Worm (Caenorhabditis elegans) whole organism, L4 larva: ENCODE data around the gene Y50D7A.1.

Experiments
- D1046.2 ChIP-seq: fragments of 200-800 bp; sonication (Bioruptor generic); IDR thresholded peaks from 2 replicates; pipeline ENCODE4 v1.3.6; 2022; ENCODE audit warnings: missing genetic modification characterization, missing compliant biosample characterization
- F26F4.8 ChIP-seq: fragments of 200-800 bp; sonication (Bioruptor generic); conservative IDR thresholded peaks from 2 replicates; pipeline ENCODE4 v1.3.6; 2022; ENCODE audit warnings: missing genetic modification characterization, missing compliant biosample characterization
- F37D6.2 ChIP-seq: sonication (generic microtip); optimal IDR thresholded peaks from 2 replicates; lab custom pipeline; 2016; ENCODE audit warnings: mild to moderate bottlenecking, missing genetic modification characterization, missing compliant biosample characterization
- F49E8.2 ChIP-seq: sonication (generic microtip); optimal IDR thresholded peaks from 2 replicates; lab custom pipeline; 2016; ENCODE audit warnings: missing compliant biosample characterization, mild to moderate bottlenecking, missing genetic modification characterization, borderline replicate concordance
- T26A8.4 ChIP-seq: fragments of 200-800 bp; sonication (Bioruptor generic); IDR thresholded peaks from 2 replicates; pipeline ENCODE4 v1.3.6; 2022; ENCODE audit warnings: missing genetic modification characterization, missing compliant biosample characterization
- Y105C5A.15 ChIP-seq: fragments of 200-800 bp; sonication (Bioruptor generic); IDR thresholded peaks from 2 replicates; pipeline ENCODE4 v1.3.6; 2022; ENCODE audit warnings: missing genetic modification characterization, missing compliant biosample characterization
- Y48G9A.11 ChIP-seq: fragments of 200-800 bp; sonication (Bioruptor generic); IDR thresholded peaks from 2 replicates; pipeline ENCODE4 v1.3.6; 2022; ENCODE audit warnings: missing genetic modification reagents, missing genetic modification characterization, missing compliant biosample characterization
- aha-1 ChIP-seq: fragments of 150-350 bp; peaks from one replicate; lab custom pipeline; 2014; ENCODE audit warnings: missing biosample characterization, missing genetic modification characterization
- aly-2 ChIP-seq: sonication (generic microtip); optimal IDR thresholded peaks from 2 replicates; lab custom pipeline; 2018; ENCODE audit warnings: missing biosample characterization, missing genetic modification characterization
- arid-1 ChIP-seq: fragments of 200-800 bp; sonication (Bioruptor generic); conservative IDR thresholded peaks from 2 replicates; pipeline ENCODE4 v1.3.6; 2022; ENCODE audit warnings: missing genetic modification reagents, missing genetic modification characterization, missing compliant biosample characterization
- attf-4 ChIP-seq: sonication (generic microtip); optimal IDR thresholded peaks from 3 replicates; lab custom pipeline; 2017; ENCODE audit warnings: missing biosample characterization, missing genetic modification characterization
- ceh-20 ChIP-seq: fragments of 200-800 bp; sonication (Bioruptor generic); IDR thresholded peaks from 2 replicates; pipeline ENCODE4 v1.3.6; 2022; ENCODE audit warnings: missing genetic modification reagents, missing genetic modification characterization, missing compliant biosample characterization
- ceh-28 ChIP-seq: fragments of 150-350 bp; optimal IDR thresholded peaks from 2 replicates; lab custom pipeline; 2014; ENCODE audit warnings: missing biosample characterization, missing genetic modification reagents, missing genetic modification characterization
- ceh-32 ChIP-seq: sonication (generic microtip); optimal IDR thresholded peaks from 2 replicates; lab custom pipeline; 2016; ENCODE audit warnings: mild to moderate bottlenecking, missing genetic modification characterization, missing compliant biosample characterization; ENCODE audit not compliant: poor library complexity
- ceh-62 ChIP-seq: sonication (generic microtip); optimal IDR thresholded peaks from 2 replicates; lab custom pipeline; 2017; ENCODE audit warnings: missing biosample characterization, missing genetic modification characterization
- ces-1 ChIP-seq: fragments of 150-350 bp; sonication (generic microtip); optimal IDR thresholded peaks from 4 replicates; lab custom pipeline; 2014; ENCODE audit warnings: missing biosample characterization, missing genetic modification reagents, missing genetic modification characterization
- ctbp-1 ChIP-seq: fragments of 200-800 bp; sonication (Bioruptor generic); IDR thresholded peaks from 2 replicates; pipeline ENCODE4 v1.3.6; 2022; ENCODE audit warnings: missing genetic modification reagents, missing genetic modification characterization, missing compliant biosample characterization
- daf-19 ChIP-seq: fragments of 200-800 bp; sonication (Bioruptor generic); conservative IDR thresholded peaks from 2 replicates; pipeline ENCODE4 v1.3.6; 2022; ENCODE audit warnings: missing genetic modification characterization, missing compliant biosample characterization
- dmd-8 ChIP-seq: fragments of 200-800 bp; sonication (Bioruptor generic); IDR thresholded peaks from 2 replicates; pipeline ENCODE4 v1.3.6; 2022; ENCODE audit warnings: missing genetic modification characterization, missing compliant biosample characterization
- dpl-1 ChIP-seq: fragments of 150-350 bp; optimal IDR thresholded peaks from 2 replicates; lab custom pipeline; 2014; ENCODE audit warnings: missing biosample characterization, missing genetic modification reagents, missing genetic modification characterization
- fkh-10 ChIP-seq: fragments of 150-350 bp; optimal IDR thresholded peaks from 2 replicates; lab custom pipeline; 2014; ENCODE audit warnings: missing biosample characterization, missing genetic modification reagents, missing genetic modification characterization
- hmg-1.1 ChIP-seq: fragments of 200-800 bp; sonication (Bioruptor generic); IDR thresholded peaks from 2 replicates; pipeline ENCODE4 v1.3.6; 2022; ENCODE audit warnings: missing genetic modification reagents, missing genetic modification characterization, missing compliant biosample characterization
- lim-7 ChIP-seq: fragments of 200-800 bp; sonication (Bioruptor generic); IDR thresholded peaks from 2 replicates; pipeline ENCODE4 v1.3.6; 2022; ENCODE audit warnings: missing genetic modification characterization, missing compliant biosample characterization
- lin-1 ChIP-seq: fragments of 200-800 bp; sonication (Bioruptor generic); IDR thresholded peaks from 2 replicates; pipeline ENCODE4 v1.3.6; 2022; ENCODE audit warnings: missing genetic modification reagents, missing genetic modification characterization, missing compliant biosample characterization
- lin-29 ChIP-seq: fragments of 200-800 bp; sonication (Bioruptor generic); IDR thresholded peaks from 2 replicates; pipeline ENCODE4 v1.3.6; 2022; ENCODE audit warnings: missing genetic modification reagents, missing genetic modification characterization, missing compliant biosample characterization
- madf-5 ChIP-seq, 2 experiments: fragments of 200-800 bp; sonication (Bioruptor generic); IDR thresholded peaks; 2 replicates each; pipeline ENCODE4 v1.3.6; 2022; ENCODE audit warnings: missing compliant biosample characterization in 2 of 2, missing genetic modification characterization in 2 of 2
- madf-9 ChIP-seq: fragments of 200-800 bp; sonication (Bioruptor generic); conservative IDR thresholded peaks from 2 replicates; pipeline ENCODE4 v1.3.6; 2022; ENCODE audit warnings: missing genetic modification reagents, missing genetic modification characterization, missing compliant biosample characterization
- mep-1 ChIP-seq: fragments of 150-350 bp; sonication (generic microtip); optimal IDR thresholded peaks from 3 replicates; lab custom pipeline; 2014; ENCODE audit warnings: missing biosample characterization, missing genetic modification characterization
- mes-2 ChIP-seq: sonication (generic microtip); optimal IDR thresholded peaks from 2 replicates; lab custom pipeline; 2016; ENCODE audit warnings: missing genotype, mild to moderate bottlenecking, missing genetic modification characterization, missing compliant biosample characterization; ENCODE audit not compliant: poor library complexity, severe bottlenecking
- mxl-3 ChIP-seq: fragments of 200-800 bp; sonication (Bioruptor generic); optimal IDR thresholded peaks from 2 replicates; lab custom pipeline; 2018; ENCODE audit warnings: mild to moderate bottlenecking, missing genetic modification characterization, missing compliant biosample characterization
- nhr-10 ChIP-seq: fragments of 150-350 bp; optimal IDR thresholded peaks from 2 replicates; lab custom pipeline; 2014; ENCODE audit warnings: missing biosample characterization, missing genetic modification characterization
- nhr-111 ChIP-seq: fragments of 200-800 bp; sonication (Bioruptor generic); optimal IDR thresholded peaks from 2 replicates; lab custom pipeline; 2018; ENCODE audit warnings: mild to moderate bottlenecking, missing genetic modification characterization, missing compliant biosample characterization
- nhr-237 ChIP-seq: sonication (generic microtip); optimal IDR thresholded peaks from 2 replicates; lab custom pipeline; 2017; ENCODE audit warnings: missing biosample characterization, missing genetic modification characterization
- nhr-28 ChIP-seq: fragments of 150-350 bp; optimal IDR thresholded peaks from 2 replicates; lab custom pipeline; 2014; ENCODE audit warnings: missing biosample characterization, missing genetic modification characterization
- nhr-48 ChIP-seq: sonication (generic microtip); optimal IDR thresholded peaks from 2 replicates; lab custom pipeline; 2016; ENCODE audit warnings: mild to moderate bottlenecking, missing genetic modification characterization, missing compliant biosample characterization
- nhr-76 ChIP-seq: fragments of 150-350 bp; optimal IDR thresholded peaks from 2 replicates; lab custom pipeline; 2014; ENCODE audit warnings: missing biosample characterization, missing genetic modification characterization
- php-3 ChIP-seq: fragments of 200-800 bp; sonication (Bioruptor generic); IDR thresholded peaks from 2 replicates; pipeline ENCODE4 v1.3.6; 2022; ENCODE audit warnings: missing genetic modification reagents, missing genetic modification characterization, missing compliant biosample characterization
- rbr-2 ChIP-seq: sonication (generic microtip); optimal IDR thresholded peaks from 2 replicates; lab custom pipeline; 2016; ENCODE audit warnings: missing genotype, missing genetic modification characterization, missing compliant biosample characterization
- saeg-2 ChIP-seq: fragments of 200-800 bp; sonication (Bioruptor generic); IDR thresholded peaks from 2 replicates; pipeline ENCODE4 v1.3.6; 2022; ENCODE audit warnings: missing genetic modification reagents, missing genetic modification characterization, missing compliant biosample characterization
- sdz-12 ChIP-seq: fragments of 200-800 bp; sonication (Bioruptor generic); optimal IDR thresholded peaks from 2 replicates; lab custom pipeline; 2018; ENCODE audit warnings: mild to moderate bottlenecking, missing genetic modification characterization, missing compliant biosample characterization
- spr-1 ChIP-seq: sonication (generic microtip); optimal IDR thresholded peaks from 2 replicates; lab custom pipeline; 2016; ENCODE audit warnings: mild to moderate bottlenecking, missing genetic modification characterization, missing compliant biosample characterization
- spr-3 ChIP-seq: fragments of 200-800 bp; sonication (Bioruptor generic); optimal IDR thresholded peaks from 2 replicates; lab custom pipeline; 2018; ENCODE audit warnings: mild to moderate bottlenecking, missing genetic modification characterization, missing compliant biosample characterization
- tag-97 ChIP-seq: fragments of 200-800 bp; sonication (Bioruptor generic); IDR thresholded peaks from 2 replicates; pipeline ENCODE4 v1.3.6; 2022; ENCODE audit warnings: missing genetic modification characterization, missing compliant biosample characterization
- unc-130 ChIP-seq: sonication (generic microtip); optimal IDR thresholded peaks from 2 replicates; lab custom pipeline; 2016; ENCODE audit warnings: missing genetic modification reagents, missing genetic modification characterization, missing compliant biosample characterization
- unc-62 ChIP-seq, 3 experiments: fragments of 150-350 bp in 1 of 3; sonication (generic microtip); optimal IDR thresholded peaks in 2 of 3; peaks in 1 of 3; 1 replicate in 1 of 3; 2 replicates in 2 of 3; lab custom pipeline; 2014 to 2017; ENCODE audit warnings: missing biosample characterization in 3 of 3, missing genetic modification characterization in 3 of 3, missing genetic modification reagents in 3 of 3, missing genotype in 1 of 3
- vab-7 ChIP-seq: fragments of 200-800 bp; sonication (Bioruptor generic); IDR thresholded peaks from 2 replicates; pipeline ENCODE4 v1.3.6; 2022; ENCODE audit warnings: missing genetic modification reagents, missing genetic modification characterization, missing compliant biosample characterization
- zfp-3 ChIP-seq: fragments of 200-800 bp; sonication (Bioruptor generic); conservative IDR thresholded peaks from 2 replicates; pipeline ENCODE4 v1.3.6; 2022; ENCODE audit warnings: missing genetic modification reagents, missing genetic modification characterization, missing compliant biosample characterization
- ztf-11 ChIP-seq: fragments of 150-350 bp; optimal IDR thresholded peaks from 2 replicates; lab custom pipeline; 2014; ENCODE audit warnings: missing biosample characterization, missing genetic modification characterization
- ztf-7 ChIP-seq: fragments of 150-350 bp; optimal IDR thresholded peaks from 2 replicates; lab custom pipeline; 2014; ENCODE audit warnings: missing biosample characterization, missing genetic modification characterization

Gene Y50D7A.1

ce11 chrIII:343346-344220, 51.1 kb downstream of the Y50D7A.1 start:
- 0 out of 2 replicates have a peak, but pooled peaks have one; percentile 38 for TF ChIP-seq daf-19 (GFP tag; lab: Robert Waterston, UW)
- TF ChIP-seq hmg-1.1 (GFP tag; lab: Robert Waterston, UW), result no peak
- TF ChIP-seq saeg-2 (GFP tag; lab: Robert Waterston, UW), result 0 out of 2 replicates have a peak, but pooled peaks have one; percentile 6
- TF ChIP-seq F37D6.2 (tag; lab: Kevin White, UChicago), result peak; percentile 12
- peak; percentile 64; the same call in 1 of the 2 replicates for TF ChIP-seq ctbp-1 (GFP tag; lab: Robert Waterston, UW)
- no peak for TF ChIP-seq tag-97 (GFP tag; lab: Robert Waterston, UW)
- TF ChIP-seq aha-1 (tag; lab: Kevin White, UChicago), result peak; percentile 84
- TF ChIP-seq ceh-62 (tag; lab: Kevin White, UChicago), result no peak
- no peak for TF ChIP-seq unc-130
- peak; percentile 45 for TF ChIP-seq rbr-2 (tag; lab: Kevin White, UChicago)
- TF ChIP-seq attf-4, result no peak
- TF ChIP-seq zfp-3, result no peak
- no peak for TF ChIP-seq aly-2 (tag; lab: Kevin White, UChicago)
- no peak for TF ChIP-seq lim-7 (GFP tag; lab: Robert Waterston, UW)
- peak; percentile 7 for TF ChIP-seq spr-1
- no peak for TF ChIP-seq D1046.2 (GFP tag; lab: Robert Waterston, UW)
- no peak for TF ChIP-seq ztf-7 (tag; lab: Kevin White, UChicago)
- peak; percentile 53 for TF ChIP-seq T26A8.4
- TF ChIP-seq ztf-11 (tag; lab: Kevin White, UChicago), result no peak
- TF ChIP-seq ceh-28 (tag; lab: Kevin White, UChicago), result no peak
- TF ChIP-seq lin-1 (GFP tag; lab: Robert Waterston, UW), result no peak
- no peak for TF ChIP-seq sdz-12 (GFP tag; lab: Kevin White, UChicago)
- TF ChIP-seq madf-9 (GFP tag; lab: Robert Waterston, UW), result no peak
- peak in 1 of 2 experiments; percentile 95 for TF ChIP-seq unc-62 (GFP tag; optimal IDR thresholded peaks at IDR 0.05 in 1 of 2; lab: Kevin White, UChicago)
- no peak for TF ChIP-seq unc-62 (tag; optimal IDR thresholded peaks at IDR 0.05; lab: Kevin White, UChicago)
- TF ChIP-seq nhr-10 (tag; lab: Kevin White, UChicago), result no peak
- peak; percentile 49 for TF ChIP-seq mes-2
- no peak for TF ChIP-seq lin-29 (GFP tag; lab: Robert Waterston, UW)
- TF ChIP-seq F49E8.2 (tag; lab: Kevin White, UChicago), result no peak
- TF ChIP-seq dpl-1 (GFP tag; lab: Kevin White, UChicago), result no peak
- no peak for TF ChIP-seq mxl-3 (GFP tag; lab: Kevin White, UChicago)
- TF ChIP-seq dmd-8 (GFP tag; lab: Robert Waterston, UW), result no peak
- TF ChIP-seq nhr-76 (tag; lab: Kevin White, UChicago), result no peak
- peak; percentile 55 for TF ChIP-seq nhr-48
- TF ChIP-seq vab-7 (GFP tag; lab: Robert Waterston, UW), result no peak
- TF ChIP-seq nhr-28 (tag; lab: Kevin White, UChicago), result no peak
- TF ChIP-seq nhr-237 (tag; lab: Kevin White, UChicago), result no peak
- no peak for TF ChIP-seq ceh-20 (GFP tag; lab: Robert Waterston, UW)
- TF ChIP-seq mep-1 (tag; lab: Kevin White, UChicago), result no peak
- no peak for TF ChIP-seq fkh-10
- TF ChIP-seq madf-5 (GFP tag; IDR thresholded peaks at IDR 0.05; lab: Robert Waterston, UW), result no peak
- TF ChIP-seq nhr-111, result no peak
- TF ChIP-seq ceh-32 (tag; lab: Kevin White, UChicago), result no peak
- TF ChIP-seq Y105C5A.15 (GFP tag; lab: Robert Waterston, UW), result 0 out of 2 replicates have a peak, but pooled peaks have one; percentile 18
- TF ChIP-seq spr-3, result no peak
- TF ChIP-seq Y48G9A.11 (GFP tag; lab: Robert Waterston, UW), result no peak
- peak; percentile 36; the same call in 1 of the 2 replicates for TF ChIP-seq arid-1
- no peak for TF ChIP-seq ces-1 (GFP tag; lab: Kevin White, UChicago)
- TF ChIP-seq F26F4.8 (GFP tag; lab: Robert Waterston, UW), result no peak
- peak; percentile 63; the same call in 1 of the 2 replicates for TF ChIP-seq php-3 (GFP tag; lab: Robert Waterston, UW)
